Fruit fly (Drosophila melanogaster) Kc167 (cell line): Measurements from ENCODE around the gene CG7017.

ENCODE experiments used
- Myc ChIP-seq: fragments of >200 bp; optimal IDR thresholded peaks from 2 replicates; lab custom pipeline; 2017; ENCODE audit warnings: missing external identifiers
- Sin3A ChIP-seq: fragments of >200 bp; optimal IDR thresholded peaks from 2 replicates; lab custom pipeline; 2018; ENCODE audit warnings: missing external identifiers
- h ChIP-seq: fragments of >200 bp; optimal IDR thresholded peaks from 3 replicates; lab custom pipeline; 2018; ENCODE audit warnings: missing external identifiers
- insv ChIP-seq: fragments of >200 bp; optimal IDR thresholded peaks from 3 replicates; lab custom pipeline; 2018; ENCODE audit warnings: missing external identifiers
- psq ChIP-seq: fragments of >200 bp; optimal IDR thresholded peaks from 2 replicates; lab custom pipeline; 2017; ENCODE audit warnings: missing external identifiers
- ttk ChIP-seq: sonication (Bioruptor generic); optimal IDR thresholded peaks from 2 replicates; lab custom pipeline; 2017; ENCODE audit warnings: missing external identifiers

DNA sequence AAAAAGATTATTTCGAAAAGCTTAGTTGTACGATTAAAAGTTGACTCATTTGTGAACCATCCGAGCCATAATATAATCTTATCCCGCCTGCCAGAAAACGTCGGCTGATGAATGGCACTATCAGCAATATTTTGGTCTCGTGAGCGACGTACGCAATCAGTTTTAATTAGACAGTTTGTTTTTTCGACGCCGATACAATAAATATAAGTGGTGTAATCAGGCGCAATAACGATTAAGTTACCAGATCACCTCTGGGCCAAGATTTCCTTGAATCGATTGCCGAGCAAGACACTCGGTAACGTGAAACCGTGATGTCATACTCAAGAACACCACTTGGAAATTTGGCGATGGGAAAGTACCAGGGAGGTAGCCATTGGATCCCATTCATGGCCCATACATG lies 2.8 kb downstream of the CG7017 start:
- TF ChIP-seq h (lab: Kevin White, UChicago) (no peak), Myc (no peak), Sin3A (lab: Kevin White, UChicago) (no peak), ttk (lab: Kevin White, UChicago) (no peak), psq (lab: Kevin White, UChicago) (no peak), insv (lab: Kevin White, UChicago) (no peak)
